Fruit fly (Drosophila melanogaster): Measurements from ENCODE around the gene rept.

Gene rept

dm6 chr3L:19292440-19293175 lies 37.5 kb downstream of the rept start, which contains the start of gene Gbs-76A (continued):
- peak; percentile 38 for TF ChIP-seq CG1621 (tag; optimal IDR thresholded peaks at IDR 0.05)
- peak; percentile 94 for TF ChIP-seq CG6276 (GFP tag; optimal IDR thresholded peaks at IDR 0.05)
- TF ChIP-seq svp (GFP tag): peak; percentile 85
- TF ChIP-seq CG16779 (tag; optimal IDR thresholded peaks at IDR 0.05): peak; percentile 81
- peak; percentile 59 for TF ChIP-seq Smox (GFP tag; optimal IDR thresholded peaks at IDR 0.05)
- no peak for TF ChIP-seq Eip93F (GFP tag; optimal IDR thresholded peaks at IDR 0.05)
- peak; percentile 89 for TF ChIP-seq eg (GFP tag; IDR thresholded peaks at IDR 0.05)
- TF ChIP-seq Eip78C (GFP tag): peak; percentile 92
- TF ChIP-seq CG10631 (GFP tag; optimal IDR thresholded peaks at IDR 0.05): peak; percentile 87
- peak; percentile 93 for TF ChIP-seq CG8632 (GFP tag; optimal IDR thresholded peaks at IDR 0.05)
- TF ChIP-seq cyc (GFP tag; optimal IDR thresholded peaks at IDR 0.05): peak; percentile 54
- TF ChIP-seq CG6808 (GFP tag; optimal IDR thresholded peaks at IDR 0.05): peak; percentile 79
- TF ChIP-seq fd85E (GFP tag; optimal IDR thresholded peaks at IDR 0.05): peak; percentile 52
- TF ChIP-seq fkh (GFP tag; optimal IDR thresholded peaks at IDR 0.05): peak; percentile 88
- peak; percentile 59 for TF ChIP-seq Hr39 (GFP tag; optimal IDR thresholded peaks at IDR 0.05)
- TF ChIP-seq Met (GFP tag; optimal IDR thresholded peaks at IDR 0.05): peak; percentile 73
- peak; percentile 87 for TF ChIP-seq achi (GFP tag; optimal IDR thresholded peaks at IDR 0.05)
- TF ChIP-seq lz (GFP tag; optimal IDR thresholded peaks at IDR 0.05): peak; percentile 53
- no peak for TF ChIP-seq Hr38 (GFP tag; optimal IDR thresholded peaks at IDR 0.05)
- TF ChIP-seq OdsH (GFP tag; optimal IDR thresholded peaks at IDR 0.05): peak; percentile 81
- peak; percentile 88 for TF ChIP-seq dsx (GFP tag; optimal IDR thresholded peaks at IDR 0.05; ENCODE audit: poor library complexity, severe bottlenecking)
- peak; percentile 71 for TF ChIP-seq topi (GFP tag; optimal IDR thresholded peaks at IDR 0.05)
- TF ChIP-seq CG31627 (GFP tag; optimal IDR thresholded peaks at IDR 0.05): peak; percentile 52
- peak; percentile 80 for TF ChIP-seq CG6792 (GFP tag; optimal IDR thresholded peaks at IDR 0.05)
- peak; percentile 80 for TF ChIP-seq CG10669 (GFP tag; optimal IDR thresholded peaks at IDR 0.05)
- TF ChIP-seq CG11294 (GFP tag; IDR thresholded peaks at IDR 0.05): peak; percentile 78
- TF ChIP-seq CG9139 (GFP tag; optimal IDR thresholded peaks at IDR 0.05): peak; percentile 63
- peak; percentile 75 for TF ChIP-seq CG8319 (GFP tag; optimal IDR thresholded peaks at IDR 0.05)
- TF ChIP-seq salr (GFP tag; optimal IDR thresholded peaks at IDR 0.05): peak; percentile 60 to 80
- peak; percentile 26 for TF ChIP-seq Sox15 (GFP tag; optimal IDR thresholded peaks at IDR 0.05)
- peak; percentile 83 for TF ChIP-seq esn (GFP tag; optimal IDR thresholded peaks at IDR 0.05)

- TF ChIP-seq eg (GFP tag; IDR thresholded peaks at IDR 0.05): peak; percentile 39; the same call in 1 of the 3 replicates
- peak; percentile 59 for TF ChIP-seq Eip78C (GFP tag)
- TF ChIP-seq CG8319 (GFP tag; optimal IDR thresholded peaks at IDR 0.05): no peak
- TF ChIP-seq Hr39 (GFP tag; optimal IDR thresholded peaks at IDR 0.05): no peak
- peak; percentile 21; the same call in 1 of the 3 replicates for TF ChIP-seq CG6163 (GFP tag; IDR thresholded peaks at IDR 0.05)
- TF ChIP-seq CG6854 (GFP tag; optimal IDR thresholded peaks at IDR 0.05): peak; percentile 26
- TF ChIP-seq OdsH (GFP tag; optimal IDR thresholded peaks at IDR 0.05): no peak
- TF ChIP-seq Hr38 (GFP tag; optimal IDR thresholded peaks at IDR 0.05): no peak
- no peak for TF ChIP-seq CG11762 (GFP tag; optimal IDR thresholded peaks at IDR 0.05; ENCODE audit: insufficient read depth)
- TF ChIP-seq Ets96B (tag; optimal IDR thresholded peaks at IDR 0.05): no peak
- TF ChIP-seq CG6276 (GFP tag; optimal IDR thresholded peaks at IDR 0.05): no peak
- no peak for TF ChIP-seq CG6792 (GFP tag; optimal IDR thresholded peaks at IDR 0.05)
- no peak for TF ChIP-seq pdm3 (GFP tag; optimal IDR thresholded peaks at IDR 0.05)
- TF ChIP-seq svp (GFP tag): peak; percentile 31
- TF ChIP-seq CG15336 (GFP tag; IDR thresholded peaks at IDR 0.05): peak; percentile 37; the same call in 1 of the 2 replicates
- no peak for TF ChIP-seq Met (GFP tag; optimal IDR thresholded peaks at IDR 0.05)
- no peak for TF ChIP-seq Sox102F (GFP tag; optimal IDR thresholded peaks at IDR 0.05)
- no peak for TF ChIP-seq Gug (GFP tag; IDR thresholded peaks at IDR 0.05)
- TF ChIP-seq fkh (GFP tag; optimal IDR thresholded peaks at IDR 0.05): no peak
- TF ChIP-seq CG8119 (GFP tag; IDR thresholded peaks at IDR 0.05): peak; percentile 25; the same call in 1 of the 3 replicates
- no peak for TF ChIP-seq net (GFP tag; optimal IDR thresholded peaks at IDR 0.05)
- no peak for TF ChIP-seq Sox14 (GFP tag; optimal IDR thresholded peaks at IDR 0.05)
- TF ChIP-seq Blimp-1 (GFP tag; optimal IDR thresholded peaks at IDR 0.05): peak; percentile 95
- TF ChIP-seq CG6808 (GFP tag; optimal IDR thresholded peaks at IDR 0.05): no peak
- no peak for TF ChIP-seq CG3032 (tag; optimal IDR thresholded peaks at IDR 0.05)
- TF ChIP-seq CG4318 (GFP tag; optimal IDR thresholded peaks at IDR 0.05): no peak
- TF ChIP-seq CG32006 (GFP tag; optimal IDR thresholded peaks at IDR 0.05): peak; percentile 6
Measured at dm6 chr3L:19293178-19293741, 38.1 kb downstream of the rept start.

Data from whole organism, prepupa.